Fruit fly (Drosophila melanogaster) whole organism: ENCODE data around the gene CG10298.

ENCODE experiments used
- CG8478 ChIP-seq: fragments of >200 bp; optimal IDR thresholded peaks from 2 replicates; lab custom pipeline; 2018; ENCODE audit warnings: inconsistent platforms
- EcR ChIP-seq, 2 experiments: fragments of >200 bp; optimal IDR thresholded peaks; 2 replicates each; lab custom pipeline; 2017; ENCODE audit warnings: missing biosample characterization in 2 of 2, missing genetic modification characterization in 2 of 2, missing genetic modification reagents in 2 of 2
- pan ChIP-seq: fragments of >200 bp; optimal IDR thresholded peaks from 2 replicates; lab custom pipeline; 2017

dm6 chr3R:6315078-6315477 lies 27.7 kb upstream of the CG10298 start:
- TF ChIP-seq EcR (GFP tag; optimal IDR thresholded peaks at IDR 0.05; lab: Kevin White, UChicago) = no peak
- TF ChIP-seq pan = no peak
- TF ChIP-seq CG8478 (lab: Kevin White, UChicago) = no peak
